Worm (Caenorhabditis elegans) whole organism, L2 larva: ENCODE data around the gene clc-20.

Source experiments
- C34F6.9 ChIP-seq: fragments of 150-350 bp; optimal IDR thresholded peaks from 2 replicates; lab custom pipeline; 2014; ENCODE audit warnings: missing biosample characterization, missing genetic modification characterization
- F13H6.1 ChIP-seq: sonication (generic microtip); optimal IDR thresholded peaks from 2 replicates; lab custom pipeline; 2016; ENCODE audit warnings: missing genetic modification characterization, missing compliant biosample characterization
- Y55F3AM.14 ChIP-seq: fragments of 200-800 bp; sonication (Bioruptor generic); optimal IDR thresholded peaks from 2 replicates; lab custom pipeline; 2018; ENCODE audit warnings: mild to moderate bottlenecking, missing genetic modification characterization, missing compliant biosample characterization
- ZK546.5 ChIP-seq: sonication (generic microtip); optimal IDR thresholded peaks from 2 replicates; lab custom pipeline; 2017; ENCODE audit warnings: missing biosample characterization, missing genetic modification characterization
- alr-1 ChIP-seq: fragments of 150-350 bp; optimal IDR thresholded peaks from 2 replicates; lab custom pipeline; 2014; ENCODE audit warnings: missing biosample characterization, missing genetic modification characterization
- aly-2 ChIP-seq: fragments of 150-350 bp; optimal IDR thresholded peaks from 2 replicates; lab custom pipeline; 2014; ENCODE audit warnings: missing biosample characterization, missing genetic modification characterization
- blmp-1 ChIP-seq: sonication (generic microtip); optimal IDR thresholded peaks from 2 replicates; lab custom pipeline; 2017; ENCODE audit warnings: missing genetic modification characterization, mild to moderate bottlenecking, missing compliant biosample characterization, antibody characterized with exemption, moderate library complexity; ENCODE audit not compliant: insufficient read depth
- ceh-82 ChIP-seq: fragments of 150-350 bp; optimal IDR thresholded peaks from 2 replicates; lab custom pipeline; 2014; ENCODE audit warnings: missing biosample characterization, missing genetic modification characterization
- dmd-4 ChIP-seq: sonication (generic microtip); optimal IDR thresholded peaks from 2 replicates; lab custom pipeline; 2017; ENCODE audit warnings: missing biosample characterization, missing genetic modification characterization
- egl-27 ChIP-seq: sonication (generic microtip); optimal IDR thresholded peaks from 3 replicates; lab custom pipeline; 2017; ENCODE audit warnings: missing biosample characterization, missing genetic modification reagents, missing genetic modification characterization
- fos-1 ChIP-seq: fragments of 150-350 bp; optimal IDR thresholded peaks from 2 replicates; lab custom pipeline; 2014; ENCODE audit warnings: missing biosample characterization, missing genetic modification characterization
- gmeb-1 ChIP-seq: fragments of 150-350 bp; optimal IDR thresholded peaks from 2 replicates; lab custom pipeline; 2014; ENCODE audit warnings: missing biosample characterization, missing genetic modification characterization
- lin-11 ChIP-seq: fragments of 150-350 bp; sonication (generic microtip); optimal IDR thresholded peaks from 2 replicates; lab custom pipeline; 2014; ENCODE audit warnings: missing biosample characterization, missing genetic modification characterization, inconsistent platforms, mixed read lengths
- lin-13 ChIP-seq: fragments of 150-350 bp; optimal IDR thresholded peaks from 2 replicates; lab custom pipeline; 2014; ENCODE audit warnings: missing biosample characterization, missing genetic modification reagents, missing genetic modification characterization
- lin-39 ChIP-seq: fragments of 150-350 bp; optimal IDR thresholded peaks from 2 replicates; lab custom pipeline; 2014; ENCODE audit warnings: missing biosample characterization, missing genetic modification reagents, missing genetic modification characterization
- mab-5 ChIP-seq: fragments of 150-350 bp; optimal IDR thresholded peaks from 2 replicates; lab custom pipeline; 2014; ENCODE audit warnings: missing biosample characterization, missing genetic modification characterization
- mbf-1 ChIP-seq: sonication (generic microtip); optimal IDR thresholded peaks from 2 replicates; lab custom pipeline; 2017; ENCODE audit warnings: missing biosample characterization, missing genetic modification characterization
- mdl-1 ChIP-seq, 2 experiments: fragments of 150-350 bp in 1 of 2; sonication (generic microtip) in 1 of 2; optimal IDR thresholded peaks; 2 replicates each; lab custom pipeline; 2017; ENCODE audit warnings: missing biosample characterization in 2 of 2, missing genetic modification characterization in 2 of 2
- nhr-11 ChIP-seq: fragments of 150-350 bp; optimal IDR thresholded peaks from 2 replicates; lab custom pipeline; 2014; ENCODE audit warnings: missing biosample characterization, missing genetic modification characterization
- nhr-12 ChIP-seq: fragments of 150-350 bp; optimal IDR thresholded peaks from 2 replicates; lab custom pipeline; 2014; ENCODE audit warnings: missing biosample characterization, missing genetic modification characterization
- nhr-129 ChIP-seq: fragments of 150-350 bp; optimal IDR thresholded peaks from 2 replicates; lab custom pipeline; 2014; ENCODE audit warnings: missing biosample characterization, missing genetic modification characterization
- nhr-21 ChIP-seq: fragments of 150-350 bp; optimal IDR thresholded peaks from 2 replicates; lab custom pipeline; 2014; ENCODE audit warnings: missing biosample characterization, missing genetic modification characterization
- nhr-23 ChIP-seq: fragments of 150-350 bp; optimal IDR thresholded peaks from 2 replicates; lab custom pipeline; 2014; ENCODE audit warnings: missing biosample characterization, missing genetic modification reagents, missing genetic modification characterization
- nhr-237 ChIP-seq: fragments of 150-350 bp; optimal IDR thresholded peaks from 2 replicates; lab custom pipeline; 2014; ENCODE audit warnings: missing biosample characterization, missing genetic modification characterization
- nhr-25 ChIP-seq: fragments of 150-350 bp; sonication (generic microtip); optimal IDR thresholded peaks from 3 replicates; lab custom pipeline; 2014; ENCODE audit warnings: missing biosample characterization, missing genetic modification characterization
- nhr-6 ChIP-seq: fragments of 150-350 bp; optimal IDR thresholded peaks from 2 replicates; lab custom pipeline; 2014; ENCODE audit warnings: missing biosample characterization, missing genetic modification characterization
- nhr-77 ChIP-seq: fragments of 150-350 bp; optimal IDR thresholded peaks from 2 replicates; lab custom pipeline; 2014; ENCODE audit warnings: missing biosample characterization, missing genetic modification characterization
- peb-1 ChIP-seq: fragments of 150-350 bp; optimal IDR thresholded peaks from 2 replicates; lab custom pipeline; 2014; ENCODE audit warnings: missing biosample characterization, missing genetic modification characterization
- sem-4 ChIP-seq: fragments of 150-350 bp; optimal IDR thresholded peaks from 2 replicates; lab custom pipeline; 2014; ENCODE audit warnings: missing biosample characterization, missing genetic modification reagents, missing genetic modification characterization
- skn-1 ChIP-seq: sonication (generic microtip); optimal IDR thresholded peaks from 2 replicates; lab custom pipeline; 2017; ENCODE audit warnings: missing biosample characterization, missing genetic modification characterization
- sma-3 ChIP-seq: sonication (generic microtip); optimal IDR thresholded peaks from 2 replicates; lab custom pipeline; 2016; ENCODE audit warnings: missing genetic modification reagents, missing genetic modification characterization, missing compliant biosample characterization
- snpc-4 ChIP-seq: fragments of 150-350 bp; optimal IDR thresholded peaks from 2 replicates; lab custom pipeline; 2014; ENCODE audit warnings: missing biosample characterization, missing genetic modification characterization
- unc-39 ChIP-seq: fragments of 150-350 bp; optimal IDR thresholded peaks from 2 replicates; lab custom pipeline; 2014; ENCODE audit warnings: missing biosample characterization, missing genetic modification characterization
- unc-55 ChIP-seq: fragments of 150-350 bp; sonication (generic microtip); optimal IDR thresholded peaks from 3 replicates; lab custom pipeline; 2014; ENCODE audit warnings: missing biosample characterization, missing genetic modification reagents, missing genetic modification characterization
- unc-62 ChIP-seq: fragments of 150-350 bp; optimal IDR thresholded peaks from 2 replicates; lab custom pipeline; 2014; ENCODE audit warnings: missing biosample characterization, missing genetic modification reagents, missing genetic modification characterization
- ztf-1 ChIP-seq: fragments of 200-800 bp; sonication (Bioruptor generic); conservative IDR thresholded peaks from 2 replicates; pipeline ENCODE4 v1.3.6; 2022; ENCODE audit warnings: missing genetic modification characterization, missing compliant biosample characterization
- ztf-11 ChIP-seq: sonication (generic microtip); optimal IDR thresholded peaks from 2 replicates; lab custom pipeline; 2017; ENCODE audit warnings: missing biosample characterization, missing genetic modification characterization
- ztf-4 ChIP-seq: fragments of 150-350 bp; optimal IDR thresholded peaks from 2 replicates; lab custom pipeline; 2014; ENCODE audit warnings: missing biosample characterization, missing genetic modification characterization

clc-20 gene

DNA sequence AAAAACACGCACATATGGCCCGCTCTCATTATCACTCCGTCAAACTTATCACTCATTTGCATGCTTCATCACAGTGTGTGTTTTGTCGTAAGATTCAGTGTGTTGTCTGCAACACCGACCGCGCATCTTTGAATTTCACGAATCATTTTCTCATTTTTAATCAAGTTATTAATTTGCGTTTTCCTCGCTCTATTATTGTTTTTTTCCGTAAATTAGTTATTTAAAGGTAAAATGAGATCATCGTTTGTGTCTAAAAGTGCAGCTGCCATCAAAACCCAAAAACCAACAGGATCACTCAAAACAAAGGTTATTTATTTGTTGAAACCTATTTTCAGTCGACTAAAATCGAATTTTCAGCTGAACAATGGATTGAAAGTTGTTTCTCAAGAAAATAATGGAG lies 7.3 kb downstream of the clc-20 start, which contains the start of the genes T24C4.5 and ucr-2.3:
Gene T24C4.5, minus strand, starts transcription at position 101 of the 400 bp plus-strand sequence.
Gene ucr-2.3, plus strand, starts transcription at position 227 of the 400 bp plus-strand sequence.
- TF ChIP-seq ZK546.5 (tag; lab: Kevin White, UChicago) (no peak), unc-39 (tag; lab: Kevin White, UChicago) (no peak), skn-1 (tag; lab: Kevin White, UChicago) (no peak), alr-1 (tag; lab: Kevin White, UChicago) (no peak), C34F6.9 (no peak), fos-1 (no peak), lin-39 (tag; lab: Kevin White, UChicago) (no peak), mbf-1 (tag; lab: Kevin White, UChicago) (no peak), nhr-237 (tag; lab: Kevin White, UChicago) (no peak), nhr-25 (no peak), sem-4 (no peak), blmp-1 (tag; lab: Kevin White, UChicago) (no peak), egl-27 (no peak), ztf-1 (GFP tag; lab: Robert Waterston, UW) (no peak), nhr-129 (no peak), nhr-23 (no peak), ztf-4 (no peak)

DNA sequence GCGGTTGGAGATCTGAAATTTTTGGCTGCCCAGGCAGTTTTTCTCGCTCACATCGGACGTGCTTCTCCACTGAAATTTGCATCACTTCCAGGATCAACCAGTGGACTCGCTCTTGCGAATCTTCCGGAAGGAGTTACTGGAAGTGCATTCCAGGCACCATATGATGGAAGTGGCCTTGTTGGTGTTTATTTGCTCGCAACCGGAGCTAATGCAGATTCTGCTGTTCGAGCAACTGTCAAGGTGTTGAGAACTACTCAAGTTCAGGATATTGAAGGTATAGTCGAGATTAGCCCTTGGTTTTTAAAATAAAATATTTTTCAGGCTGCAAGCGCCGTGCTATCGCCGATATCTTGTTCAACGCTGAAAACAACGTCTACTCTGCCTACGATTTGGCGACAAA lies 8.5 kb downstream of the clc-20 start:
- TF ChIP-seq skn-1 (tag; lab: Kevin White, UChicago) = no peak
- no peak for TF ChIP-seq nhr-21 (tag; lab: Kevin White, UChicago)
- TF ChIP-seq ceh-82 (tag; lab: Kevin White, UChicago) = no peak
- no peak for TF ChIP-seq ztf-11
- TF ChIP-seq gmeb-1 (tag; lab: Kevin White, UChicago) = no peak
- TF ChIP-seq F13H6.1 (tag; lab: Kevin White, UChicago) = no peak
- TF ChIP-seq C34F6.9 = no peak
- TF ChIP-seq ztf-4 = no peak
- no peak for TF ChIP-seq unc-55 (GFP tag; lab: Kevin White, UChicago)
- TF ChIP-seq nhr-129 = no peak

DNA sequence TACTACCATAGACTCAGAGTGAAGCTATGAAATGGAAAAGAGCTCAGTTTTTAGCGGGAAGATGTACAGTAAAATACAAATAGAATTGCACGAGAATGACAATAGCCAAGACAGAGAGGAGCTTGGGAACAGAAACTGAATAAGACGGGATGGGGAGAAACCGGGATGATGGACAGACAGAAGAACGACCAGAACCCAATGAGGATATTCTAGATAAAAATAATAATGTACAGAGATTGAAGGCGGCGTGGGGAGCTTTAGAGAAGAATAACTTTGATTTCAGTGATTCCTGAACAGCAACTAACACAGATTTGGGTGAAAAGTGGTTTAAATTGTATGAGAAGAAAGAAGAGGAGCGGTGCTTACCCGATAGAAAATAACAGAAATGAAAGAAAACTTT lies 9.1 kb downstream of the clc-20 start:
- TF ChIP-seq ztf-1 (GFP tag; lab: Robert Waterston, UW) = no peak
- no peak for TF ChIP-seq nhr-77
- no peak for TF ChIP-seq mdl-1 (tag; optimal IDR thresholded peaks at IDR 0.05; lab: Kevin White, UChicago)
- TF ChIP-seq blmp-1 (tag; lab: Kevin White, UChicago) = no peak
- TF ChIP-seq C34F6.9 = no peak
- no peak for TF ChIP-seq Y55F3AM.14
- no peak for TF ChIP-seq sma-3 (GFP tag; lab: Kevin White, UChicago)
- TF ChIP-seq dmd-4 (tag; lab: Kevin White, UChicago) = no peak
- TF ChIP-seq nhr-237 (tag; lab: Kevin White, UChicago) = no peak
- no peak for TF ChIP-seq F13H6.1 (tag; lab: Kevin White, UChicago)
- TF ChIP-seq lin-11 = no peak
- no peak for TF ChIP-seq lin-13 (GFP tag; lab: Kevin White, UChicago)
- TF ChIP-seq unc-62 (GFP tag; lab: Kevin White, UChicago) = no peak
- TF ChIP-seq nhr-11 = no peak
- no peak for TF ChIP-seq nhr-23
- TF ChIP-seq unc-55 (GFP tag; lab: Kevin White, UChicago) = no peak
- TF ChIP-seq nhr-6 (tag; lab: Kevin White, UChicago) = no peak
- TF ChIP-seq gmeb-1 (tag; lab: Kevin White, UChicago) = no peak

DNA sequence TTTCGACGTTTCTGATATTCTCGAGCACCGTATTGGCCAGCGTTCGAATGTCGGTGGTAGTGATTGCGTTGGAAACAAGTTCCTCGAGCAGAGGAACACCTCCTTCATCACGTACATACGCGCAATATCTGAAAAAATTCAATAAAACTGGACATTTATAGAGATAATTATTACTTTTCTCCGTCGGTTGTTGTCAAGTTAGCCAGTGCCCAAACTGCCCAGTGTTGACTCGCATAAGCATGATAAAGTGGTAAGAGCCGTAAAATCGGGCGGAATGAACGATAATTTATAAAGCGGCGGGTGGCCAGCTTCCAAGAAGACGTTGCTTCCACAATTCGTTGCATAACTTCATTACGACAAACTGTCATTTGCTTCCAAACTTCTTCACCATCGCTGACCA lies 11.2 kb downstream of the clc-20 start:
- TF ChIP-seq snpc-4 (tag; lab: Kevin White, UChicago) = no peak
- TF ChIP-seq lin-11 = no peak
- no peak for TF ChIP-seq gmeb-1 (tag; lab: Kevin White, UChicago)
- TF ChIP-seq ztf-11 = no peak
- no peak for TF ChIP-seq peb-1 (tag; lab: Kevin White, UChicago)
- TF ChIP-seq unc-62 (GFP tag; lab: Kevin White, UChicago) = no peak
- TF ChIP-seq nhr-12 (tag; lab: Kevin White, UChicago) = no peak
- no peak for TF ChIP-seq ZK546.5 (tag; lab: Kevin White, UChicago)
- TF ChIP-seq blmp-1 (tag; lab: Kevin White, UChicago) = no peak
- TF ChIP-seq unc-55 (GFP tag; lab: Kevin White, UChicago) = no peak
- no peak for TF ChIP-seq nhr-6 (tag; lab: Kevin White, UChicago)
- TF ChIP-seq mab-5 = no peak
- no peak for TF ChIP-seq ztf-4
- no peak for TF ChIP-seq lin-39 (tag; lab: Kevin White, UChicago)
- no peak for TF ChIP-seq aly-2 (tag; lab: Kevin White, UChicago)
